Worm (Caenorhabditis elegans) whole organism, mixed stage, embryonic: Measurements from ENCODE around the gene C18B2.2.

Experiments used
- M03D4.4 ChIP-seq: sonication (generic microtip); optimal IDR thresholded peaks from 2 replicates; lab custom pipeline; 2017; ENCODE audit warnings: mild to moderate bottlenecking, missing genetic modification characterization, missing compliant biosample characterization
- bed-3 ChIP-seq: fragments of 200-800 bp; sonication (Bioruptor generic); optimal IDR thresholded peaks from 3 replicates; lab custom pipeline; 2018; ENCODE audit warnings: mild to moderate bottlenecking, missing genetic modification characterization, moderate library complexity, missing compliant biosample characterization
- blmp-1 ChIP-seq: fragments of 150-350 bp; optimal IDR thresholded peaks from 2 replicates; lab custom pipeline; 2014; ENCODE audit warnings: missing biosample characterization, missing genetic modification characterization
- ceh-39 ChIP-seq: fragments of 150-350 bp; optimal IDR thresholded peaks from 2 replicates; lab custom pipeline; 2014; ENCODE audit warnings: missing biosample characterization, missing genetic modification characterization
- ceh-43 ChIP-seq: fragments of 200-800 bp; sonication (Bioruptor generic); optimal IDR thresholded peaks from 2 replicates; lab custom pipeline; 2018; ENCODE audit warnings: mild to moderate bottlenecking, missing genetic modification characterization, moderate library complexity, missing compliant biosample characterization
- cnd-1 ChIP-seq: fragments of 200-800 bp; sonication (Bioruptor generic); optimal IDR thresholded peaks from 2 replicates; lab custom pipeline; 2018; ENCODE audit warnings: mild to moderate bottlenecking, missing genetic modification characterization, missing compliant biosample characterization
- drap-1 ChIP-seq: fragments of 200-800 bp; sonication (Bioruptor generic); optimal IDR thresholded peaks from 3 replicates; lab custom pipeline; 2018; ENCODE audit warnings: mild to moderate bottlenecking, missing genetic modification characterization, missing compliant biosample characterization
- elt-1 ChIP-seq: sonication (generic microtip); optimal IDR thresholded peaks from 2 replicates; lab custom pipeline; 2017; ENCODE audit warnings: missing genetic modification characterization, mild to moderate bottlenecking, missing compliant biosample characterization, antibody characterized with exemption, moderate library complexity, borderline replicate concordance; ENCODE audit not compliant: insufficient read depth
- elt-3 ChIP-seq: fragments of 150-350 bp; optimal IDR thresholded peaks from 2 replicates; lab custom pipeline; 2014; ENCODE audit warnings: missing biosample characterization, missing genetic modification characterization
- flh-1 ChIP-seq: fragments of 200-800 bp; sonication (Bioruptor generic); optimal IDR thresholded peaks from 2 replicates; lab custom pipeline; 2018; ENCODE audit warnings: mild to moderate bottlenecking, missing genetic modification characterization, moderate library complexity, missing compliant biosample characterization
- ham-2 ChIP-seq: fragments of 200-800 bp; sonication (Bioruptor generic); optimal IDR thresholded peaks from 2 replicates; lab custom pipeline; 2018; ENCODE audit warnings: mild to moderate bottlenecking, missing genetic modification characterization, missing compliant biosample characterization
- hlh-1 ChIP-seq: fragments of 150-350 bp; optimal IDR thresholded peaks from 2 replicates; lab custom pipeline; 2014; ENCODE audit warnings: missing biosample characterization, missing genetic modification reagents, missing genetic modification characterization
- lin-13 ChIP-seq: fragments of 150-350 bp; optimal IDR thresholded peaks from 2 replicates; lab custom pipeline; 2014; ENCODE audit warnings: missing biosample characterization, missing genetic modification characterization
- lsy-2 ChIP-seq: fragments of 150-350 bp; optimal IDR thresholded peaks from 2 replicates; lab custom pipeline; 2014; ENCODE audit warnings: missing biosample characterization, missing genetic modification characterization
- mab-5 ChIP-seq: fragments of 150-350 bp; optimal IDR thresholded peaks from 2 replicates; lab custom pipeline; 2014; ENCODE audit warnings: missing biosample characterization, missing genetic modification characterization
- mep-1 ChIP-seq: fragments of 150-350 bp; optimal IDR thresholded peaks from 2 replicates; lab custom pipeline; 2017; ENCODE audit warnings: missing biosample characterization, missing genetic modification reagents, missing genetic modification characterization, inconsistent platforms
- mls-2 ChIP-seq: sonication (generic microtip); optimal IDR thresholded peaks from 2 replicates; lab custom pipeline; 2016; ENCODE audit warnings: mild to moderate bottlenecking, missing genetic modification characterization, moderate library complexity, missing compliant biosample characterization
- nhr-12 ChIP-seq: fragments of 150-350 bp; optimal IDR thresholded peaks from 2 replicates; lab custom pipeline; 2014; ENCODE audit warnings: missing biosample characterization, missing genetic modification characterization
- nhr-2 ChIP-seq: fragments of 150-350 bp; optimal IDR thresholded peaks from 2 replicates; lab custom pipeline; 2014; ENCODE audit warnings: missing biosample characterization, missing genetic modification characterization
- nhr-76 ChIP-seq: sonication (generic microtip); optimal IDR thresholded peaks from 2 replicates; lab custom pipeline; 2017; ENCODE audit warnings: missing biosample characterization, missing genetic modification characterization
- pha-4 ChIP-seq: fragments of 150-350 bp; optimal IDR thresholded peaks from 2 replicates; lab custom pipeline; 2018; ENCODE audit warnings: missing biosample characterization, missing genetic modification reagents, missing genetic modification characterization
- sem-2 ChIP-seq: fragments of 200-800 bp; sonication (Bioruptor generic); optimal IDR thresholded peaks from 2 replicates; lab custom pipeline; 2018; ENCODE audit warnings: mild to moderate bottlenecking, missing genetic modification characterization, missing compliant biosample characterization
- snpc-4 ChIP-seq: fragments of 150-350 bp; optimal IDR thresholded peaks from 2 replicates; lab custom pipeline; 2014; ENCODE audit warnings: missing biosample characterization, missing genetic modification characterization
- sptf-1 ChIP-seq: sonication (generic microtip); optimal IDR thresholded peaks from 2 replicates; lab custom pipeline; 2017; ENCODE audit warnings: mild to moderate bottlenecking, missing genetic modification characterization, moderate library complexity, missing compliant biosample characterization
- tbx-8 ChIP-seq: fragments of 200-800 bp; sonication (Bioruptor generic); optimal IDR thresholded peaks from 2 replicates; lab custom pipeline; 2018; ENCODE audit warnings: mild to moderate bottlenecking, missing genetic modification characterization, moderate library complexity, missing compliant biosample characterization
- unc-120 ChIP-seq: sonication (generic microtip); optimal IDR thresholded peaks from 2 replicates; lab custom pipeline; 2017; ENCODE audit warnings: missing genetic modification characterization, missing compliant biosample characterization; ENCODE audit not compliant: poor library complexity, severe bottlenecking
- unc-39 ChIP-seq: fragments of 150-350 bp; optimal IDR thresholded peaks from 2 replicates; lab custom pipeline; 2014; ENCODE audit warnings: missing biosample characterization, missing genetic modification characterization
- unc-62 ChIP-seq: fragments of 150-350 bp; optimal IDR thresholded peaks from 2 replicates; lab custom pipeline; 2014; ENCODE audit warnings: missing biosample characterization, missing genetic modification reagents, missing genetic modification characterization
- zip-8 ChIP-seq: fragments of 150-350 bp; optimal IDR thresholded peaks from 2 replicates; lab custom pipeline; 2014; ENCODE audit warnings: missing biosample characterization, missing genetic modification characterization
- ztf-11 ChIP-seq: fragments of 150-350 bp; optimal IDR thresholded peaks from 2 replicates; lab custom pipeline; 2014; ENCODE audit warnings: missing biosample characterization, missing genetic modification characterization

Gene C18B2.2

ce11 chrX:3623162-3623561, at the start of gene C18B2.2:
Gene C18B2.2 (plus strand): TSS chrX:3623462.
- TF ChIP-seq sem-2 (GFP tag; lab: Kevin White, UChicago) (no peak), cnd-1 (tag; lab: Kevin White, UChicago) (no peak), blmp-1 (tag; lab: Kevin White, UChicago) (no peak), mls-2 (tag; lab: Kevin White, UChicago) (no peak), ham-2 (no peak), nhr-2 (tag; lab: Kevin White, UChicago) (no peak), unc-120 (tag; lab: Kevin White, UChicago) (no peak), unc-62 (GFP tag; lab: Kevin White, UChicago) (no peak), snpc-4 (tag; lab: Kevin White, UChicago) (no peak), elt-1 (tag; lab: Kevin White, UChicago) (no peak), ceh-43 (GFP tag; lab: Kevin White, UChicago) (no peak), nhr-12 (tag; lab: Kevin White, UChicago) (no peak), tbx-8 (no peak), sptf-1 (no peak)
- TF ChIP-seq, all 35 proteins: peak for 0

ce11 chrX:3573482-3573881, 49.8 kb upstream of the C18B2.2 start, which contains the start of gene T27A10.5:
Gene T27A10.5 (minus strand): TSS chrX:3573582.
- TF ChIP-seq unc-62 (GFP tag; lab: Kevin White, UChicago) (no peak), mls-2 (tag; lab: Kevin White, UChicago) (no peak), sptf-1 (no peak), sem-2 (GFP tag; lab: Kevin White, UChicago) (no peak), nhr-12 (tag; lab: Kevin White, UChicago) (no peak), M03D4.4 (tag; lab: Kevin White, UChicago) (no peak), bed-3 (GFP tag; lab: Kevin White, UChicago) (no peak), ceh-39 (tag; lab: Kevin White, UChicago) (no peak), mep-1 (tag; lab: Kevin White, UChicago) (no peak), ztf-11 (tag; lab: Kevin White, UChicago) (no peak), zip-8 (tag; lab: Kevin White, UChicago) (no peak), ceh-43 (GFP tag; lab: Kevin White, UChicago) (no peak), nhr-2 (tag; lab: Kevin White, UChicago) (no peak), elt-1 (tag; lab: Kevin White, UChicago) (no peak), flh-1 (no peak), nhr-76 (no peak), cnd-1 (tag; lab: Kevin White, UChicago) (no peak), elt-3 (tag; lab: Kevin White, UChicago) (no peak)

ce11 chrX:3576239-3576638, 47.0 kb upstream of the C18B2.2 start, which contains the start of gene ckc-1:
Gene ckc-1 (plus strand): TSS chrX:3576606.
- TF ChIP-seq mab-5 (tag; lab: Kevin White, UChicago) (no peak), drap-1 (GFP tag; lab: Kevin White, UChicago) (no peak), sem-2 (GFP tag; lab: Kevin White, UChicago) (no peak), hlh-1 (tag; lab: Kevin White, UChicago) (no peak), tbx-8 (no peak), lsy-2 (no peak), sptf-1 (no peak), ham-2 (no peak), ceh-39 (tag; lab: Kevin White, UChicago) (no peak), M03D4.4 (tag; lab: Kevin White, UChicago) (no peak), mls-2 (tag; lab: Kevin White, UChicago) (no peak), bed-3 (GFP tag; lab: Kevin White, UChicago) (no peak), cnd-1 (tag; lab: Kevin White, UChicago) (no peak)

ce11 chrX:3581813-3582212, 41.4 kb upstream of the C18B2.2 start:
- TF ChIP-seq hlh-1 (tag; lab: Kevin White, UChicago), result no peak
- no peak for TF ChIP-seq snpc-4 (tag; lab: Kevin White, UChicago)
- no peak for TF ChIP-seq unc-120 (tag; lab: Kevin White, UChicago)
- no peak for TF ChIP-seq tbx-8
- TF ChIP-seq ham-2, result no peak
- no peak for TF ChIP-seq nhr-12 (tag; lab: Kevin White, UChicago)
- no peak for TF ChIP-seq flh-1
- no peak for TF ChIP-seq unc-62 (GFP tag; lab: Kevin White, UChicago)
- TF ChIP-seq elt-1 (tag; lab: Kevin White, UChicago), result no peak
- TF ChIP-seq nhr-2 (tag; lab: Kevin White, UChicago), result no peak
- no peak for TF ChIP-seq lsy-2
- TF ChIP-seq mab-5 (tag; lab: Kevin White, UChicago), result no peak
- no peak for TF ChIP-seq ceh-39 (tag; lab: Kevin White, UChicago)
- TF ChIP-seq pha-4 (tag; lab: Kevin White, UChicago), result no peak
- no peak for TF ChIP-seq lin-13 (tag; lab: Kevin White, UChicago)
- no peak for TF ChIP-seq ceh-43 (GFP tag; lab: Kevin White, UChicago)
- no peak for TF ChIP-seq unc-39 (tag; lab: Kevin White, UChicago)
- no peak for TF ChIP-seq ztf-11 (tag; lab: Kevin White, UChicago)
